Fruit fly (Drosophila melanogaster) whole organism, prepupa: ENCODE results near the gene CG13280.
A peak's percentile ranks its signal among the peaks of the same experiment; 100 is the strongest.

Experiments used
- CG10669 ChIP-seq: fragments of 200-800 bp; sonication (Bioruptor generic); optimal IDR thresholded peaks from 3 replicates; lab custom pipeline; 2018; ENCODE audit warnings: missing biosample characterization, mild to moderate bottlenecking, missing genetic modification characterization, moderate library complexity
- CG15336 ChIP-seq: fragments of 200-800 bp; sonication (Bioruptor generic); IDR thresholded peaks from 2 replicates; pipeline ENCODE4 v1.3.6; 2022; ENCODE audit warnings: missing biosample characterization, missing genetic modification characterization
- CG3032 ChIP-seq: fragments of 200-800 bp; optimal IDR thresholded peaks from 2 replicates; lab custom pipeline; 2019; ENCODE audit warnings: missing biosample characterization, mild to moderate bottlenecking, missing genetic modification characterization, moderate library complexity
- CG31627 ChIP-seq: fragments of 200-800 bp; sonication (Bioruptor generic); optimal IDR thresholded peaks from 3 replicates; lab custom pipeline; 2016; ENCODE audit warnings: missing biosample characterization, missing genetic modification characterization
- CG32006 ChIP-seq: fragments of 200-800 bp; sonication (Bioruptor generic); optimal IDR thresholded peaks from 3 replicates; lab custom pipeline; 2017; ENCODE audit warnings: missing biosample characterization, mild to moderate bottlenecking, missing genetic modification characterization
- CG3919 ChIP-seq: fragments of 200-800 bp; sonication (Bioruptor generic); optimal IDR thresholded peaks from 3 replicates; lab custom pipeline; 2016; ENCODE audit warnings: missing biosample characterization, missing genetic modification characterization
- CG6792 ChIP-seq: fragments of 200-800 bp; sonication (Bioruptor generic); optimal IDR thresholded peaks from 3 replicates; lab custom pipeline; 2016; ENCODE audit warnings: missing biosample characterization, missing genetic modification characterization
- CG6808 ChIP-seq: fragments of 200-800 bp; sonication (Bioruptor generic); optimal IDR thresholded peaks from 3 replicates; lab custom pipeline; 2017; ENCODE audit warnings: missing biosample characterization, missing genetic modification characterization, mild to moderate bottlenecking, moderate library complexity, missing genetic modification reagents
- CG6854 ChIP-seq: fragments of 200-800 bp; sonication (Bioruptor generic); optimal IDR thresholded peaks from 2 replicates; lab custom pipeline; 2017; ENCODE audit warnings: missing biosample characterization, mild to moderate bottlenecking, missing genetic modification characterization
- CG8119 ChIP-seq: fragments of 200-800 bp; sonication (Bioruptor generic); IDR thresholded peaks from 3 replicates; pipeline ENCODE4 v1.3.6; 2022; ENCODE audit warnings: missing biosample characterization, missing genetic modification characterization
- CG8319 ChIP-seq: fragments of 200-800 bp; sonication (Bioruptor generic); optimal IDR thresholded peaks from 3 replicates; lab custom pipeline; 2016; ENCODE audit warnings: missing biosample characterization, missing genetic modification characterization
- Eip75B ChIP-seq: fragments of 200-800 bp; sonication (Bioruptor generic); optimal IDR thresholded peaks from 3 replicates; lab custom pipeline; 2016; ENCODE audit warnings: missing biosample characterization, missing genetic modification characterization
- Eip78C ChIP-seq: fragments of 200-800 bp; sonication (Bioruptor generic); peaks from one replicate; lab custom pipeline; 2016; ENCODE audit warnings: missing biosample characterization, missing genetic modification characterization
- Eip93F ChIP-seq: fragments of 200-800 bp; sonication (Bioruptor generic); optimal IDR thresholded peaks from 2 replicates; lab custom pipeline; 2016; ENCODE audit warnings: missing biosample characterization, mild to moderate bottlenecking, missing genetic modification characterization
- Ets21C ChIP-seq: fragments of 200-800 bp; sonication (Bioruptor generic); optimal IDR thresholded peaks from 3 replicates; lab custom pipeline; 2016; ENCODE audit warnings: missing biosample characterization, missing genetic modification characterization
- Ets96B ChIP-seq: fragments of 200-800 bp; optimal IDR thresholded peaks from 2 replicates; lab custom pipeline; 2019; ENCODE audit warnings: missing biosample characterization, mild to moderate bottlenecking, missing genetic modification characterization, moderate library complexity
- Gug ChIP-seq: fragments of 200-800 bp; sonication (Bioruptor generic); IDR thresholded peaks from 2 replicates; pipeline ENCODE4 v1.3.6; 2022; ENCODE audit warnings: missing biosample characterization, missing genetic modification characterization
- Hr39 ChIP-seq: fragments of 200-800 bp; sonication (Bioruptor generic); optimal IDR thresholded peaks from 2 replicates; lab custom pipeline; 2016; ENCODE audit warnings: missing biosample characterization, missing genetic modification characterization
- OdsH ChIP-seq: fragments of 200-800 bp; sonication (Bioruptor generic); optimal IDR thresholded peaks from 3 replicates; lab custom pipeline; 2016; ENCODE audit warnings: missing biosample characterization, missing genetic modification characterization
- Smox ChIP-seq: fragments of 200-800 bp; sonication (Bioruptor generic); optimal IDR thresholded peaks from 3 replicates; lab custom pipeline; 2016; ENCODE audit warnings: missing biosample characterization, missing genetic modification characterization
- Sox102F ChIP-seq: fragments of 200-800 bp; sonication (Bioruptor generic); optimal IDR thresholded peaks from 2 replicates; lab custom pipeline; 2016; ENCODE audit warnings: missing biosample characterization, mild to moderate bottlenecking, missing genetic modification characterization
- Sox14 ChIP-seq: fragments of 200-800 bp; sonication (Bioruptor generic); optimal IDR thresholded peaks from 3 replicates; lab custom pipeline; 2016; ENCODE audit warnings: missing biosample characterization, missing genetic modification characterization
- Sox15 ChIP-seq: fragments of 200-800 bp; sonication (Bioruptor generic); optimal IDR thresholded peaks from 3 replicates; lab custom pipeline; 2016; ENCODE audit warnings: missing biosample characterization, missing genetic modification characterization
- acj6 ChIP-seq: fragments of 200-800 bp; sonication (Bioruptor generic); optimal IDR thresholded peaks from 3 replicates; lab custom pipeline; 2016; ENCODE audit warnings: missing biosample characterization, missing genetic modification characterization
- cyc ChIP-seq: fragments of 200-800 bp; sonication (Bioruptor generic); optimal IDR thresholded peaks from 3 replicates; lab custom pipeline; 2016; ENCODE audit warnings: missing biosample characterization, missing genetic modification characterization
- dac ChIP-seq: fragments of 200-800 bp; sonication (Bioruptor generic); optimal IDR thresholded peaks from 2 replicates; lab custom pipeline; 2017; ENCODE audit warnings: missing biosample characterization, mild to moderate bottlenecking, missing genetic modification characterization
- dsx ChIP-seq: fragments of 200-800 bp; optimal IDR thresholded peaks from 3 replicates; lab custom pipeline; 2019; ENCODE audit warnings: missing biosample characterization, mild to moderate bottlenecking, missing genetic modification characterization, moderate library complexity; ENCODE audit not compliant: poor library complexity, severe bottlenecking
- eg ChIP-seq: fragments of 200-800 bp; sonication (Bioruptor generic); IDR thresholded peaks from 3 replicates; pipeline ENCODE4 v1.3.6; 2022; ENCODE audit warnings: missing biosample characterization, missing genetic modification characterization
- fkh ChIP-seq: fragments of 200-800 bp; sonication (Bioruptor generic); optimal IDR thresholded peaks from 3 replicates; lab custom pipeline; 2017; ENCODE audit warnings: missing biosample characterization, mild to moderate bottlenecking, missing genetic modification characterization, moderate library complexity
- lz ChIP-seq: fragments of 200-800 bp; sonication (Bioruptor generic); optimal IDR thresholded peaks from 3 replicates; lab custom pipeline; 2016; ENCODE audit warnings: missing biosample characterization, missing genetic modification characterization
- net ChIP-seq: fragments of 200-800 bp; sonication (Bioruptor generic); optimal IDR thresholded peaks from 3 replicates; lab custom pipeline; 2016; ENCODE audit warnings: missing biosample characterization, missing genetic modification characterization
- salr ChIP-seq, 2 experiments: fragments of 200-800 bp; sonication (Bioruptor generic); optimal IDR thresholded peaks; 3 replicates each; lab custom pipeline; 2016 to 2018; ENCODE audit warnings: missing biosample characterization in 2 of 2, missing genetic modification characterization in 2 of 2, mild to moderate bottlenecking in 1 of 2
- ss ChIP-seq, 2 experiments: fragments of 200-800 bp; sonication (Bioruptor generic); optimal IDR thresholded peaks; 2 replicates in 1 of 2; 3 replicates in 1 of 2; lab custom pipeline; 2017 to 2018; ENCODE audit warnings: mild to moderate bottlenecking in 2 of 2, missing biosample characterization in 2 of 2, missing genetic modification characterization in 2 of 2, moderate library complexity in 1 of 2
- svp ChIP-seq: fragments of 200-800 bp; sonication (Bioruptor generic); peaks from one replicate; lab custom pipeline; 2016; ENCODE audit warnings: missing biosample characterization, missing genetic modification characterization
- topi ChIP-seq: fragments of 200-800 bp; sonication (Bioruptor generic); optimal IDR thresholded peaks from 3 replicates; lab custom pipeline; 2016; ENCODE audit warnings: missing biosample characterization, missing genetic modification characterization
- vri ChIP-seq: fragments of 200-800 bp; sonication (Bioruptor generic); optimal IDR thresholded peaks from 3 replicates; lab custom pipeline; 2016; ENCODE audit warnings: missing biosample characterization, mild to moderate bottlenecking, missing genetic modification characterization

The CG13280 gene

dm6 chr2L:16798705-16799104, 22.2 kb downstream of the CG13280 start, which contains the start of gene Ugt37D1:
Gene Ugt37D1, plus strand, starts transcription at chr2L:16799025.
- TF ChIP-seq Sox14 (GFP tag; lab: Kevin White, UChicago) (no peak), CG6854 (GFP tag; lab: Kevin White, UChicago) (no peak), CG8319 (GFP tag; lab: Kevin White, UChicago) (no peak), salr (GFP tag; optimal IDR thresholded peaks at IDR 0.05; lab: Kevin White, UChicago) (peak in 1 of 2 experiments; percentile 2), Eip78C (GFP tag; lab: Kevin White, UChicago) (peak; percentile 60), CG6792 (GFP tag; lab: Kevin White, UChicago) (no peak), dac (no peak)

dm6 chr2L:16796104-16796645, 24.7 kb downstream of the CG13280 start, which contains the start of gene Ugt37E1:
Gene Ugt37E1, plus strand, starts transcription at chr2L:16796595.
- no peak for TF ChIP-seq CG32006
- no peak for TF ChIP-seq Sox102F (GFP tag; lab: Kevin White, UChicago)
- no peak for TF ChIP-seq Hr39 (GFP tag; lab: Kevin White, UChicago)
- TF ChIP-seq CG10669 (GFP tag; lab: Kevin White, UChicago), result no peak
- TF ChIP-seq eg (GFP tag; lab: Robert Waterston, UW), result no peak
- TF ChIP-seq salr (GFP tag; optimal IDR thresholded peaks at IDR 0.05; lab: Kevin White, UChicago), result no peak
- no peak for TF ChIP-seq Smox (GFP tag; lab: Kevin White, UChicago)
- TF ChIP-seq Gug (GFP tag; lab: Robert Waterston, UW), result no peak
- no peak for TF ChIP-seq Eip93F (GFP tag; lab: Kevin White, UChicago)
- TF ChIP-seq CG3032 (tag; lab: Kevin White, UChicago), result no peak
- no peak for TF ChIP-seq net (GFP tag; lab: Kevin White, UChicago)
- TF ChIP-seq fkh (GFP tag; lab: Kevin White, UChicago), result no peak
- no peak for TF ChIP-seq dsx (GFP tag; lab: Kevin White, UChicago)
- no peak for TF ChIP-seq vri (GFP tag; lab: Kevin White, UChicago)
- no peak for TF ChIP-seq Eip75B (GFP tag; lab: Kevin White, UChicago)
- TF ChIP-seq CG31627, result no peak

DNA sequence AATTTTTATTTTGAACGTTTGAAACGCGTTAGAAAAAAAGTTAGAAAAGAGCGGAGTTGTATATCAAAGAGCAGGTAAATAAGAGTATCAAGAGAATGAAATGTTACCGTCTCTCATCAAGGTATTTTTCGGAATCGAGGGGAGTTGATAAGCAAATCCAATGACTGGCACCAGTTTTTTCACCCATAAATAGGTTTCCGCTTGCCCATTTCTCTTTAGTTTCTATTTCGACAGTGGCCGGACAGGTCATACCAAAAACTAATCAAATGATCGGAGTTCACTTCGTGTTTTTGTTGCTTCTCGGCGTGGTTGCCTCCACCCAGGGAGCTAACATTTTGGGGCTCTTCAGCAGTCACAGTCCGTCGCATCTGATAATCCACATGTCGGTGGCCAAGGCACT, 26.9 kb downstream of the CG13280 start, which contains the start of gene Ugt37C2:
Gene Ugt37C2 (plus strand): TSS at position 242 of the 400 bp plus-strand sequence.
- TF ChIP-seq topi (GFP tag; lab: Kevin White, UChicago) (no peak), Hr39 (GFP tag; lab: Kevin White, UChicago) (no peak), CG32006 (no peak)

- TF ChIP-seq acj6 (GFP tag; lab: Kevin White, UChicago) (no peak), fkh (GFP tag; lab: Kevin White, UChicago) (peak; percentile 16)
These were observed 29.5 kb downstream of the CG13280 start, which contains the start of gene CG17928 for dm6 chr2L:16791345-16791744. Gene CG17928, plus strand, starts transcription at chr2L:16791568.

DNA sequence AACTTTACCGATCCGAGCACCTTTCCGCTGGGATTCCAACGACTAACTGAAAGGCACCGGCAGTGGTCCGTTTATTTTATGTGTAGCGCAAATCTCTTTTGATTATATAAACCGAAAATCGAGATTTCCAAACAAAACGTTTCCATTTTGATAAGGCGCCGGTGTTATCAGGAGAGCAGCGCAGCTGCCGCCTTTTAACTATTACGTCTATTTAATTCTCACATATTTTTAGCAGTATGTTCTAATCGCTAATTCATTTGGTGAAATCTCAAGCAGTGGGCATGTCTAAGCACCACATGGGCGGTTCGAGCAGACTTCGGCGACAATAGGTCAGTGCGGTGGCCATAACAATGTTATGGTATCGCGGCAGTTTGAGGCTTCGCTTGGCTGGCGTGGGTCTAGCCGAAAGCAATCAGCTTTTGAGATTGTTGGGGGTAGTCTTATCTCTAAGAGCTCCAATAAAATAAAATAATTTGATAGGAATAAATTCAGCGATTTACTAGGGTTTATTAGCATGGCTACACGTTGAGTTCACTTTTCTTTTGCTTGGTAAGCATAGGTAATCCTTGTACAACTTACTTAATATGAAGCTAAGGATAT, 30.1 kb downstream of the CG13280 start, which contains the start of gene Cyt-b5-r:
Gene Cyt-b5-r (minus strand): TSS at position 51 of the 600 bp plus-strand sequence.
- TF ChIP-seq Sox15 (GFP tag; lab: Kevin White, UChicago) (no peak), Ets21C (GFP tag; lab: Kevin White, UChicago) (no peak), vri (GFP tag; lab: Kevin White, UChicago) (peak; percentile 82), lz (GFP tag; lab: Kevin White, UChicago) (no peak), svp (peak; percentile 89)
- TF ChIP-seq, all 60 proteins: peak for 2

dm6 chr2L:16789880-16790279, 31.0 kb downstream of the CG13280 start:
- no peak for TF ChIP-seq CG6808 (GFP tag; lab: Kevin White, UChicago)
- no peak for TF ChIP-seq vri (GFP tag; lab: Kevin White, UChicago)
- TF ChIP-seq Sox102F (GFP tag; lab: Kevin White, UChicago), result no peak
- no peak for TF ChIP-seq Ets96B
- no peak for TF ChIP-seq ss (GFP tag; optimal IDR thresholded peaks at IDR 0.05; lab: Kevin White, UChicago)
- TF ChIP-seq CG8319 (GFP tag; lab: Kevin White, UChicago), result no peak
- no peak for TF ChIP-seq CG32006
- TF ChIP-seq CG3919 (GFP tag; lab: Kevin White, UChicago), result no peak
- TF ChIP-seq CG8119 (GFP tag; lab: Robert Waterston, UW), result no peak
- TF ChIP-seq cyc (GFP tag; lab: Kevin White, UChicago), result no peak
- no peak for TF ChIP-seq CG15336 (GFP tag; lab: Robert Waterston, UW)
- TF ChIP-seq Ets21C (GFP tag; lab: Kevin White, UChicago), result no peak
- TF ChIP-seq OdsH (GFP tag; lab: Kevin White, UChicago), result no peak
